Worm (Caenorhabditis elegans) whole organism, L1 larva: Measurements from ENCODE around the gene fbxa-63.

Experiments
- fkh-8 ChIP-seq: sonication (generic microtip); optimal IDR thresholded peaks from 2 replicates; lab custom pipeline; 2016; ENCODE audit warnings: mild to moderate bottlenecking, missing genetic modification characterization, missing compliant biosample characterization
- fos-1 ChIP-seq: fragments of 150-350 bp; optimal IDR thresholded peaks from 2 replicates; lab custom pipeline; 2014; ENCODE audit warnings: missing biosample characterization, missing genetic modification characterization
- hlh-4 ChIP-seq: sonication (generic microtip); optimal IDR thresholded peaks from 2 replicates; lab custom pipeline; 2016; ENCODE audit warnings: mild to moderate bottlenecking, missing genetic modification characterization, missing compliant biosample characterization
- lin-39 ChIP-seq: fragments of 150-350 bp; optimal IDR thresholded peaks from 2 replicates; lab custom pipeline; 2014; ENCODE audit warnings: missing biosample characterization, missing genetic modification reagents, missing genetic modification characterization
- nhr-11 ChIP-seq: fragments of 150-350 bp; optimal IDR thresholded peaks from 2 replicates; lab custom pipeline; 2014; ENCODE audit warnings: missing biosample characterization, missing genetic modification characterization
- nhr-85 ChIP-seq: sonication (generic microtip); peaks from one replicate; lab custom pipeline; 2016; ENCODE audit warnings: missing genetic modification characterization, inconsistent platforms, missing compliant biosample characterization
- pag-3 ChIP-seq: sonication (generic microtip); optimal IDR thresholded peaks from 2 replicates; lab custom pipeline; 2017; ENCODE audit warnings: missing genetic modification characterization, mild to moderate bottlenecking, missing compliant biosample characterization, antibody characterized with exemption, borderline replicate concordance; ENCODE audit not compliant: insufficient read depth
- pqm-1 ChIP-seq: sonication (generic microtip); optimal IDR thresholded peaks from 3 replicates; lab custom pipeline; 2017; ENCODE audit warnings: missing biosample characterization, missing genetic modification characterization
- unc-86 ChIP-seq: sonication (generic microtip); optimal IDR thresholded peaks from 2 replicates; lab custom pipeline; 2016; ENCODE audit warnings: missing genetic modification characterization, missing compliant biosample characterization

ce11 chrIII:1221995-1222394 lies 21.3 kb upstream of the fbxa-63 start:
- TF ChIP-seq lin-39 (no peak), pag-3 (tag; lab: Kevin White, UChicago) (no peak), fos-1 (tag; lab: Kevin White, UChicago) (no peak), nhr-11 (no peak), unc-86 (tag; lab: Kevin White, UChicago) (no peak), pqm-1 (tag; lab: Kevin White, UChicago) (no peak), hlh-4 (tag; lab: Kevin White, UChicago) (no peak), fkh-8 (no peak), nhr-85 (tag; lab: Kevin White, UChicago) (no peak)
